Fruit fly (Drosophila melanogaster) whole organism, embryonic: Measurements from ENCODE around the gene CG12814.

Experiments
- Awh ChIP-seq: fragments of 200-800 bp; sonication (Bioruptor generic); IDR thresholded peaks from 2 replicates; pipeline ENCODE4, ENCODE4 v1.3.6; 2022; ENCODE audit warnings: missing biosample characterization, missing genetic modification characterization
- Bteb2 ChIP-seq: fragments of 200-800 bp; sonication (Bioruptor generic); optimal IDR thresholded peaks from 2 replicates; lab custom pipeline; 2016; ENCODE audit warnings: missing biosample characterization, missing genetic modification characterization
- CG10959 ChIP-seq: fragments of 200-800 bp; sonication (Bioruptor generic); IDR thresholded peaks from 2 replicates; pipeline ENCODE4 v1.3.6; 2022; ENCODE audit warnings: missing biosample characterization, missing genetic modification characterization
- CG10979 ChIP-seq: fragments of 200-800 bp; sonication (Bioruptor generic); optimal IDR thresholded peaks from 2 replicates; lab custom pipeline; 2018; ENCODE audit warnings: missing biosample characterization, mild to moderate bottlenecking, missing genetic modification characterization, moderate library complexity
- CG11093 ChIP-seq: fragments of 200-800 bp; sonication (Bioruptor generic); IDR thresholded peaks from 3 replicates; pipeline ENCODE4 v1.3.6; 2022; ENCODE audit warnings: missing biosample characterization, missing genetic modification characterization
- CG11504 ChIP-seq: fragments of 200-800 bp; sonication (Bioruptor generic); optimal IDR thresholded peaks from 3 replicates; lab custom pipeline; 2019; ENCODE audit warnings: missing biosample characterization, mild to moderate bottlenecking, missing genetic modification characterization, moderate library complexity
- CG12219 ChIP-seq: fragments of 200-800 bp; sonication (Bioruptor generic); optimal IDR thresholded peaks from 3 replicates; lab custom pipeline; 2018; ENCODE audit warnings: missing biosample characterization, mild to moderate bottlenecking, missing genetic modification characterization
- CG12769 ChIP-seq: fragments of 200-800 bp; sonication (Bioruptor generic); optimal IDR thresholded peaks from 2 replicates; lab custom pipeline; 2019; ENCODE audit warnings: missing biosample characterization, mild to moderate bottlenecking, missing genetic modification characterization, moderate library complexity
- CG17186 ChIP-seq: fragments of 200-800 bp; sonication (Bioruptor generic); optimal IDR thresholded peaks from 3 replicates; lab custom pipeline; 2017; ENCODE audit warnings: missing biosample characterization, missing genetic modification reagents, missing genetic modification characterization
- CG17385 ChIP-seq: fragments of 200-800 bp; sonication (Bioruptor generic); optimal IDR thresholded peaks from 3 replicates; lab custom pipeline; 2018; ENCODE audit warnings: missing biosample characterization, mild to moderate bottlenecking, missing genetic modification characterization
- CG17568 ChIP-seq: fragments of 200-800 bp; sonication (Bioruptor generic); optimal IDR thresholded peaks from 2 replicates; lab custom pipeline; 2018; ENCODE audit warnings: missing biosample characterization, mild to moderate bottlenecking, missing genetic modification characterization, moderate library complexity
- CG17612 ChIP-seq: fragments of 200-800 bp; sonication (Bioruptor generic); IDR thresholded peaks from 2 replicates; pipeline ENCODE4 v1.3.6; 2022; ENCODE audit warnings: missing biosample characterization, missing genetic modification characterization
- CG1792 ChIP-seq: fragments of 200-800 bp; sonication (Bioruptor generic); optimal IDR thresholded peaks from 2 replicates; lab custom pipeline; 2016; ENCODE audit warnings: missing biosample characterization, missing genetic modification characterization
- CG2199 ChIP-seq: fragments of 200-800 bp; sonication (Bioruptor generic); IDR thresholded peaks from 3 replicates; pipeline ENCODE4 v1.3.6; 2022; ENCODE audit warnings: missing biosample characterization, missing genetic modification characterization
- CG2712 ChIP-seq: fragments of 200-800 bp; optimal IDR thresholded peaks from 3 replicates; lab custom pipeline; 2019; ENCODE audit warnings: missing biosample characterization, mild to moderate bottlenecking, missing genetic modification characterization, moderate library complexity
- CG30020 ChIP-seq: fragments of 200-800 bp; optimal IDR thresholded peaks from 2 replicates; lab custom pipeline; 2019; ENCODE audit warnings: missing biosample characterization, mild to moderate bottlenecking, missing genetic modification characterization, moderate library complexity
- CG3065 ChIP-seq: fragments of 200-800 bp; sonication (Bioruptor generic); optimal IDR thresholded peaks from 2 replicates; lab custom pipeline; 2016; ENCODE audit warnings: missing biosample characterization, missing genetic modification characterization
- CG32532 ChIP-seq: fragments of 200-800 bp; sonication (Bioruptor generic); IDR thresholded peaks from 2 replicates; pipeline ENCODE4 v1.3.6; 2022; ENCODE audit warnings: missing biosample characterization, missing genetic modification characterization
- CG43689 ChIP-seq: fragments of 200-800 bp; sonication (Bioruptor generic); IDR thresholded peaks from 2 replicates; pipeline ENCODE4 v1.3.6; 2022; ENCODE audit warnings: missing biosample characterization, missing genetic modification characterization
- CG4404 ChIP-seq: fragments of 200-800 bp; sonication (Bioruptor generic); IDR thresholded peaks from 2 replicates; pipeline ENCODE4 v1.3.6; 2022; ENCODE audit warnings: missing biosample characterization, missing genetic modification characterization
- CG7556 ChIP-seq: fragments of 200-800 bp; sonication (Bioruptor generic); optimal IDR thresholded peaks from 2 replicates; lab custom pipeline; 2017; ENCODE audit warnings: missing biosample characterization, mild to moderate bottlenecking, missing genetic modification characterization
- CG8089 ChIP-seq: fragments of 200-800 bp; sonication (Bioruptor generic); optimal IDR thresholded peaks from 3 replicates; lab custom pipeline; 2016; ENCODE audit warnings: missing biosample characterization, missing genetic modification characterization
- CG8281 ChIP-seq: fragments of 200-800 bp; sonication (Bioruptor generic); optimal IDR thresholded peaks from 2 replicates; lab custom pipeline; 2018; ENCODE audit warnings: missing biosample characterization, mild to moderate bottlenecking, missing genetic modification characterization, moderate library complexity
- CG8290 ChIP-seq, 3 experiments: fragments of 200-800 bp; sonication (Bioruptor generic); optimal IDR thresholded peaks; 2 replicates each; lab custom pipeline; 2016 to 2019; ENCODE audit warnings: missing biosample characterization in 3 of 3, missing genetic modification characterization in 3 of 3, mild to moderate bottlenecking in 2 of 3, moderate library complexity in 1 of 3
- CG8924 ChIP-seq: fragments of 200-800 bp; optimal IDR thresholded peaks from 3 replicates; lab custom pipeline; 2019; ENCODE audit warnings: missing biosample characterization, mild to moderate bottlenecking, missing genetic modification characterization, moderate library complexity
- D19B ChIP-seq: fragments of 200-800 bp; sonication (Bioruptor generic); optimal IDR thresholded peaks from 2 replicates; lab custom pipeline; 2017; ENCODE audit warnings: missing biosample characterization, mild to moderate bottlenecking, missing genetic modification characterization
- Dfd ChIP-seq, 2 experiments: fragments of >200 bp; optimal IDR thresholded peaks; 2 replicates each; lab custom pipeline; 2017; ENCODE audit warnings: missing biosample characterization in 2 of 2, missing genetic modification characterization in 2 of 2
- Dip3 ChIP-seq: fragments of 200-800 bp; sonication (Bioruptor generic); optimal IDR thresholded peaks from 3 replicates; lab custom pipeline; 2016; ENCODE audit warnings: missing biosample characterization, missing genetic modification characterization
- HLH4C ChIP-seq: fragments of 200-800 bp; sonication (Bioruptor generic); IDR thresholded peaks from 3 replicates; pipeline ENCODE4 v1.3.6; 2022; ENCODE audit warnings: missing biosample characterization, missing genetic modification characterization; ENCODE audit not compliant: partially characterized antibody
- Hey ChIP-seq: fragments of 200-800 bp; sonication (Bioruptor generic); optimal IDR thresholded peaks from 3 replicates; lab custom pipeline; 2018; ENCODE audit warnings: missing biosample characterization, mild to moderate bottlenecking, missing genetic modification characterization
- Mes4 ChIP-seq: fragments of 200-800 bp; sonication (Bioruptor generic); optimal IDR thresholded peaks from 2 replicates; lab custom pipeline; 2016; ENCODE audit warnings: missing biosample characterization, missing genetic modification characterization
- Oli ChIP-seq: fragments of 200-800 bp; sonication (Bioruptor generic); optimal IDR thresholded peaks from 2 replicates; lab custom pipeline; 2018; ENCODE audit warnings: missing biosample characterization, mild to moderate bottlenecking, missing genetic modification characterization, moderate library complexity
- Optix ChIP-seq: fragments of 200-800 bp; sonication (Bioruptor generic); IDR thresholded peaks from 3 replicates; pipeline ENCODE4 v1.3.6; 2022; ENCODE audit warnings: missing biosample characterization, missing genetic modification characterization
- Usf ChIP-seq: fragments of 200-800 bp; sonication (Bioruptor generic); optimal IDR thresholded peaks from 2 replicates; lab custom pipeline; 2017; ENCODE audit warnings: missing genotype, missing biosample characterization, missing genetic modification characterization
- Xbp1 ChIP-seq: fragments of 200-800 bp; sonication (Bioruptor generic); optimal IDR thresholded peaks from 3 replicates; lab custom pipeline; 2016; ENCODE audit warnings: missing biosample characterization, mild to moderate bottlenecking, missing genetic modification characterization
- Xrp1 ChIP-seq: fragments of 200-800 bp; sonication (Bioruptor generic); IDR thresholded peaks from 2 replicates; pipeline ENCODE4 v1.3.6; 2022; ENCODE audit warnings: missing biosample characterization, missing genetic modification characterization
- bcd ChIP-seq: fragments of 200-800 bp; sonication (Bioruptor generic); optimal IDR thresholded peaks from 2 replicates; lab custom pipeline; 2017; ENCODE audit warnings: missing biosample characterization, mild to moderate bottlenecking, missing genetic modification characterization
- da ChIP-seq: fragments of 200-800 bp; sonication (Bioruptor generic); optimal IDR thresholded peaks from 2 replicates; lab custom pipeline; 2016; ENCODE audit warnings: missing biosample characterization, missing genetic modification characterization
- ewg ChIP-seq: fragments of 200-800 bp; sonication (Bioruptor generic); optimal IDR thresholded peaks from 3 replicates; lab custom pipeline; 2017; ENCODE audit warnings: mild to moderate bottlenecking, missing biosample characterization, missing genetic modification reagents, missing genetic modification characterization
- eyg ChIP-seq: fragments of 200-800 bp; sonication (Bioruptor generic); optimal IDR thresholded peaks from 3 replicates; lab custom pipeline; 2016; ENCODE audit warnings: missing biosample characterization, missing genetic modification characterization
- gro ChIP-seq: fragments of 200-800 bp; sonication (Bioruptor generic); optimal IDR thresholded peaks from 2 replicates; lab custom pipeline; 2016; ENCODE audit warnings: missing biosample characterization, missing genetic modification characterization
- gsb-n ChIP-seq: fragments of 200-800 bp; sonication (Bioruptor generic); optimal IDR thresholded peaks from 3 replicates; lab custom pipeline; 2018; ENCODE audit warnings: missing biosample characterization, mild to moderate bottlenecking, missing genetic modification characterization
- ham ChIP-seq: fragments of 200-800 bp; sonication (Bioruptor generic); IDR thresholded peaks from 2 replicates; pipeline ENCODE4 v1.3.6; 2022; ENCODE audit warnings: missing biosample characterization, missing genetic modification characterization
- hbn ChIP-seq: fragments of 200-800 bp; sonication (Bioruptor generic); IDR thresholded peaks from 2 replicates; pipeline ENCODE4 v1.3.6; 2022; ENCODE audit warnings: missing biosample characterization, missing genetic modification characterization; ENCODE audit not compliant: partially characterized antibody
- kay ChIP-seq: fragments of 200-800 bp; sonication (Bioruptor generic); optimal IDR thresholded peaks from 2 replicates; lab custom pipeline; 2016; ENCODE audit warnings: missing biosample characterization, missing genetic modification characterization
- kni ChIP-seq: fragments of 200-800 bp; sonication (Bioruptor generic); optimal IDR thresholded peaks from 3 replicates; lab custom pipeline; 2017; ENCODE audit warnings: mild to moderate bottlenecking, missing biosample characterization, missing genetic modification reagents, missing genetic modification characterization
- onecut ChIP-seq: fragments of 200-800 bp; sonication (Bioruptor generic); IDR thresholded peaks from 2 replicates; pipeline ENCODE4 v1.3.6; 2022; ENCODE audit warnings: missing biosample characterization, missing genetic modification characterization
- sob ChIP-seq: fragments of 200-800 bp; sonication (Bioruptor generic); IDR thresholded peaks from 2 replicates; pipeline ENCODE4 v1.3.6; 2022; ENCODE audit warnings: missing biosample characterization, missing genetic modification characterization
- sr ChIP-seq: fragments of 200-800 bp; sonication (Bioruptor generic); IDR thresholded peaks from 3 replicates; pipeline ENCODE4 v1.3.6; 2022; ENCODE audit warnings: missing biosample characterization, missing genetic modification characterization
- tgo ChIP-seq: fragments of 200-800 bp; sonication (Bioruptor generic); IDR thresholded peaks from 3 replicates; pipeline ENCODE4 v1.3.6; 2022; ENCODE audit warnings: missing biosample characterization, missing genetic modification characterization
- unc-4 ChIP-seq: fragments of 200-800 bp; sonication (Bioruptor generic); IDR thresholded peaks from 2 replicates; pipeline ENCODE4 v1.3.6; 2022; ENCODE audit warnings: missing biosample characterization, missing genetic modification characterization; ENCODE audit not compliant: partially characterized antibody
- zfh1 ChIP-seq: fragments of 200-800 bp; sonication (Bioruptor generic); IDR thresholded peaks from 3 replicates; pipeline ENCODE4 v1.3.6; 2022; ENCODE audit warnings: missing biosample characterization, missing genetic modification characterization

CG12814 gene

dm6 chr3R:10161163-10161562 is 28.2 kb downstream of the CG12814 start, which contains the start of gene CG6254 (continued):
- TF ChIP-seq CG2712 (tag; lab: Kevin White, UChicago) = no peak
- peak; percentile 63 for TF ChIP-seq sob (GFP tag; lab: Robert Waterston, UW)
- no peak for TF ChIP-seq onecut
- TF ChIP-seq CG32532 = peak; percentile 64
- peak; percentile 55; the same call in 1 of the 3 replicates for TF ChIP-seq CG2199
- TF ChIP-seq gro (GFP tag; lab: Kevin White, UChicago) = peak; percentile 56
- TF ChIP-seq CG17186 (GFP tag; lab: Kevin White, UChicago) = no peak
- no peak for TF ChIP-seq CG10959
- peak; percentile 24 for TF ChIP-seq Dip3
- no peak for TF ChIP-seq CG7556 (GFP tag; lab: Kevin White, UChicago)
- no peak; the same call in 1 of the 3 replicates for TF ChIP-seq HLH4C (GFP tag; lab: Robert Waterston, UW)
- TF ChIP-seq Xbp1 = peak; percentile 53
- TF ChIP-seq unc-4 (GFP tag; lab: Robert Waterston, UW) = 0 out of 2 replicates have a peak, but pooled peaks have one; percentile 30
- peak; percentile 36 for TF ChIP-seq Bteb2 (GFP tag; lab: Kevin White, UChicago)
- TF ChIP-seq Awh = no peak
- no peak for TF ChIP-seq kni
- TF ChIP-seq kay (GFP tag; lab: Kevin White, UChicago) = no peak
- no peak for TF ChIP-seq CG8924 (tag; lab: Kevin White, UChicago)
- TF ChIP-seq Oli (tag; lab: Kevin White, UChicago) = no peak
- TF ChIP-seq Dfd (GFP tag; optimal IDR thresholded peaks at IDR 0.05; lab: Kevin White, UChicago) = no peak
- no peak for TF ChIP-seq da
- no peak for TF ChIP-seq ewg (GFP tag; lab: Kevin White, UChicago)
- 0 out of 3 replicates have a peak, but pooled peaks have one; percentile 30 for TF ChIP-seq zfh1 (GFP tag; lab: Robert Waterston, UW)
- no peak for TF ChIP-seq CG12769
- TF ChIP-seq CG8281 (tag; lab: Kevin White, UChicago) = no peak
- peak; percentile 38 for TF ChIP-seq eyg (GFP tag; lab: Kevin White, UChicago)
- TF ChIP-seq CG8290 (GFP tag; optimal IDR thresholded peaks at IDR 0.05; lab: Kevin White, UChicago) = no peak
- no peak for TF ChIP-seq CG8290 (tag; optimal IDR thresholded peaks at IDR 0.05; lab: Kevin White, UChicago)
- no peak for TF ChIP-seq CG8089
- no peak for TF ChIP-seq CG17568 (GFP tag; lab: Kevin White, UChicago)
- no peak for TF ChIP-seq Xrp1 (GFP tag; lab: Robert Waterston, UW)
- TF ChIP-seq CG12219 = no peak
- TF ChIP-seq bcd = no peak
- no peak for TF ChIP-seq sr (GFP tag; lab: Robert Waterston, UW)
- TF ChIP-seq tgo = no peak
- no peak for TF ChIP-seq Optix
- TF ChIP-seq CG17385 (GFP tag; lab: Kevin White, UChicago) = no peak
- TF ChIP-seq ham (GFP tag; lab: Robert Waterston, UW) = no peak
- no peak for TF ChIP-seq D19B (GFP tag; lab: Kevin White, UChicago)
- TF ChIP-seq CG17612 = no peak
- no peak for TF ChIP-seq Usf
- no peak for TF ChIP-seq CG3065 (GFP tag; lab: Kevin White, UChicago)
- no peak for TF ChIP-seq Mes4
- no peak for TF ChIP-seq Hey
- peak; percentile 54 for TF ChIP-seq CG30020 (tag; lab: Kevin White, UChicago)
- no peak for TF ChIP-seq CG1792 (GFP tag; lab: Kevin White, UChicago)
- no peak for TF ChIP-seq CG11504 (tag; lab: Kevin White, UChicago)
- no peak for TF ChIP-seq hbn (GFP tag; lab: Robert Waterston, UW)
- no peak for TF ChIP-seq CG43689
- no peak for TF ChIP-seq gsb-n (tag; lab: Kevin White, UChicago)
- no peak for TF ChIP-seq CG10979 (tag; lab: Kevin White, UChicago)
- no peak for TF ChIP-seq CG11093 (GFP tag; lab: Robert Waterston, UW)
- TF ChIP-seq CG4404 = no peak
